Worm (Caenorhabditis elegans) whole organism, L1 larva: ENCODE data around the gene C15B12.3.

Experiments used
- aha-1 ChIP-seq: fragments of 150-350 bp; optimal IDR thresholded peaks from 2 replicates; lab custom pipeline; 2014; ENCODE audit warnings: missing biosample characterization, missing genetic modification characterization
- ceh-90 ChIP-seq: sonication (generic microtip); optimal IDR thresholded peaks from 2 replicates; lab custom pipeline; 2016; ENCODE audit warnings: missing genetic modification characterization, missing compliant biosample characterization
- dpl-1 ChIP-seq, 3 experiments: fragments of 150-350 bp in 2 of 3; sonication (generic microtip) in 1 of 3; optimal IDR thresholded peaks; 2 replicates each; lab custom pipeline; 2014 to 2017; ENCODE audit warnings: missing biosample characterization in 3 of 3, missing genetic modification characterization in 3 of 3, missing genetic modification reagents in 3 of 3
- elt-2 ChIP-seq: sonication (generic microtip); optimal IDR thresholded peaks from 2 replicates; lab custom pipeline; 2016; ENCODE audit warnings: missing genetic modification characterization, mild to moderate bottlenecking, inconsistent platforms, missing compliant biosample characterization, missing genetic modification reagents
- ets-5 ChIP-seq: fragments of 200-800 bp; sonication (Bioruptor generic); IDR thresholded peaks from 2 replicates; pipeline ENCODE4 v1.3.6; 2022; ENCODE audit warnings: missing genetic modification characterization, missing compliant biosample characterization
- fkh-10 ChIP-seq: sonication (generic microtip); optimal IDR thresholded peaks from 2 replicates; lab custom pipeline; 2017; ENCODE audit warnings: missing biosample characterization, missing genetic modification reagents, missing genetic modification characterization
- fos-1 ChIP-seq: fragments of 150-350 bp; optimal IDR thresholded peaks from 2 replicates; lab custom pipeline; 2014; ENCODE audit warnings: missing biosample characterization, missing genetic modification characterization
- mab-9 ChIP-seq: fragments of 200-800 bp; sonication (Bioruptor generic); IDR thresholded peaks from 2 replicates; pipeline ENCODE4 v1.3.6; 2022; ENCODE audit warnings: missing genetic modification reagents, missing genetic modification characterization, missing compliant biosample characterization
- mep-1 ChIP-seq: fragments of 150-350 bp; optimal IDR thresholded peaks from 2 replicates; lab custom pipeline; 2014; ENCODE audit warnings: missing biosample characterization, missing genetic modification characterization
- nhr-237 ChIP-seq: fragments of 150-350 bp; optimal IDR thresholded peaks from 2 replicates; lab custom pipeline; 2014; ENCODE audit warnings: missing biosample characterization, missing genetic modification characterization
- nhr-28 ChIP-seq: fragments of 150-350 bp; optimal IDR thresholded peaks from 2 replicates; lab custom pipeline; 2014; ENCODE audit warnings: missing biosample characterization, missing genetic modification characterization
- unc-62 ChIP-seq: fragments of 150-350 bp; optimal IDR thresholded peaks from 2 replicates; lab custom pipeline; 2014; ENCODE audit warnings: missing biosample characterization, missing genetic modification reagents, missing genetic modification characterization

DNA sequence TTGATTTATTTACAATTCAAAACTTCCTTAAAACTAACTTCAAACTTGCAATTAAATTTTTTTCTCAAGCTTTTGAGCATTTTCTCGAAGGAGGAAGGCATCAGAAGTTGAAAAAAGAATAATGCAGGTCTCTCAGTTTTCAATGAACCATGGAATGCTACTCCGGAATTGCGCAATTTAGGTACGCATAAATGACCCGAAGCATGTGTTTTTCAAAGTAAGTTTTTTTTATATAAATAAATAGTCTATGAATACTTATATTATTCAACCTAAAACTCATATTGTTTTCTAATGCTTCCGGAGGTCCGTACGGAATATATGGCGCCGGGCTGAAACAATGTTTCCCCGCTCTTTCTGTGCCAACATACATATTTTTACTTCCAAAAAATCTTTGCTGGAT, 33.7 kb downstream of the C15B12.3 start, which contains the start of gene K10C2.2:
- TF ChIP-seq elt-2 (tag; lab: Kevin White, UChicago), result no peak
- TF ChIP-seq mep-1 (tag; lab: Kevin White, UChicago), result no peak
- no peak for TF ChIP-seq aha-1 (tag; lab: Kevin White, UChicago)
- no peak for TF ChIP-seq ceh-90 (tag; lab: Kevin White, UChicago)
- no peak for TF ChIP-seq nhr-237
- TF ChIP-seq ets-5, result no peak
- TF ChIP-seq dpl-1 (GFP tag; optimal IDR thresholded peaks at IDR 0.05; lab: Kevin White, UChicago), result no peak
- no peak for TF ChIP-seq unc-62 (GFP tag; lab: Kevin White, UChicago)
- no peak for TF ChIP-seq fos-1 (tag; lab: Kevin White, UChicago)
- no peak for TF ChIP-seq fkh-10 (GFP tag; lab: Kevin White, UChicago)
- TF ChIP-seq mab-9 (GFP tag; lab: Robert Waterston, UW), result no peak
- no peak for TF ChIP-seq nhr-28
